Fruit fly (Drosophila melanogaster) ovary, adult (tissue): ENCODE data around the gene gskt.

ENCODE experiments used
- CG17801 ChIP-seq: fragments of 200-800 bp; optimal IDR thresholded peaks from 2 replicates; lab custom pipeline; 2019; ENCODE audit warnings: missing biosample characterization, mild to moderate bottlenecking, missing genetic modification characterization, moderate library complexity; ENCODE audit not compliant: partially characterized antibody

Gene gskt

dm6 chr3R:31372127-31372526, at the start of gene gskt:
TSS of gene gskt (plus strand) at chr3R:31372427.
- TF ChIP-seq CG17801 (GFP tag; lab: Kevin White, UChicago) = no peak

dm6 chr3R:31324474-31324873, 47.8 kb upstream of the gskt start:
- no peak for TF ChIP-seq CG17801 (GFP tag; lab: Kevin White, UChicago)

dm6 chr3R:31325055-31325454, 47.2 kb upstream of the gskt start:
- TF ChIP-seq CG17801 (GFP tag; lab: Kevin White, UChicago) = no peak

dm6 chr3R:31329809-31330208, 42.4 kb upstream of the gskt start:
- no peak for TF ChIP-seq CG17801 (GFP tag; lab: Kevin White, UChicago)

DNA sequence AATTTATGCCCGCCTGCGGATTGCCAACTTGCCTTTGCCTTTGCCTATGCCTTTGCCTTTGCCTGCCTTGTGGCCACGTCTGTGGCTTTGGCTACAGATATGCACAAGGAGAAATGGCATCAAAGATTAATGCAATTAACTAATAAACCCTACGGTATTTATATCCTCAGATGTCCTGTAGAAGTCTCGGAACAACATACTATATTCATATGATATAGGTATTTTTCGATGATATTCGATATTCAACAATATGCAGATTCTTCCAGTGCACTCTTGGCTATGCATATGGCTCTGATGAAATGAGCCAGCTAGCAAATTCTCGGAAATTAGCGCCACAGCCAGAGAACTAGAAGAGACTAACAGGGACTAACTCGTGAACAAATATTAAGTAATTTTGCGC, 35.9 kb upstream of the gskt start:
- TF ChIP-seq CG17801 (GFP tag; lab: Kevin White, UChicago) = no peak

DNA sequence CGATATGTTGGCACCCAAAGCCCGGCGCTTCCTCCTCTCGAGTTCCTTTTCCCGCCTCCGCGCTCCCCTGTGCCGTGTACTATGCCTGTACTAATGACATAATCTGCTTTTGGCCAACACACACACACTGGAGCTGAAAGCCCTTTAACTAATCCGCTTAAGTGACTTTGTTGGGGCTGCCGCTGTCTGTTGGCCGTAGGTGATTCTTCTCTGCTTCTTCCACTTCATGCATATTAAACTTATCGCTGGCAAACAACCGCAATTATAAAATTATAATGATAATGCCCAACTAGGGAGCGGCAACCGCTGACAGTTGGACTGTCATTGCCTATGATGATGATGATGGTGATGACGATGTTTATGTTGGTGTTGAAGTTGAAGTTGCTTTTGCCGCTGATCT, 32.4 kb upstream of the gskt start:
- TF ChIP-seq CG17801 (GFP tag; lab: Kevin White, UChicago) = no peak

DNA sequence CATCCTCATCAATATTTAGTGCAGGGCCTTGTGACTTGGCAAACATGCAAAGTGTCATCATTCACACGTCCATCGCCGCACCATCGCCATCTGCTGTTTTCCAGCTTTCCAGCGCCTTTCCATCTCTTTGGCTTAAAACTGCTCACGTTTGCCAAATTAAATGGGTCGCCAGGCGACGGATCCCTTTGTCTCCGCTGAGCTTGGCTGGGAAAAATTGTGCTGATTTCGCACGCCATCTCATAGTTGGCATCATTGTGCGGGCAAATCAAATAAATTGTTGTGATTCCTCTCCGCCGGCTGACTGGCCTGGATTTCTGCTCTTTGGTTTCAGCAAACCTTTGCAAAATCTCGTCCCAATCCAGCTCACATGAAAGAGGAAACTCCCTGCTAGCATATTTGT, 31.5 kb upstream of the gskt start:
- no peak for TF ChIP-seq CG17801 (GFP tag; lab: Kevin White, UChicago)

dm6 chr3R:31342574-31342973, 29.7 kb upstream of the gskt start:
- TF ChIP-seq CG17801 (GFP tag; lab: Kevin White, UChicago) = no peak

DNA sequence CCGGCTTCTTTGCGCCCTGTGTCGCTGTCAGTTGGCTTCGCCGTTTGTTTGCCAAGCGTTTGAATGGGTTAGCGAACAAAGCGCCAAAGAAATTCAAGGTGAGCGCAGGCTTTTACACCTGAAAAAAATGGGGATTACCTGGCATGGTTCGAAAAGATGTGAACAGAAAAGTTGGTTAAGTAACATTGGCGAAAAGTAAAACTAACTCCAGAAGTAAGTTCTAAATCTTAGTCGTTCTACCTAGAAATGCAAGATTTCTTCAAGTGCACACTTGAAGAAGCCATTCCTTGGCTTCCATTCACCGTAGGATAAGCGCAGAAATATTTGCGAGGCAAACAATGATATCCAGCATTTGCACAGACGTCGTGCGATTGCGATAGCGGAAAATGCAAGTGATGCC, 26.6 kb upstream of the gskt start:
- TF ChIP-seq CG17801 (GFP tag; lab: Kevin White, UChicago) = no peak

- no peak for TF ChIP-seq CG17801 (GFP tag; lab: Kevin White, UChicago)
Measured at dm6 chr3R:31346657-31347056, 25.6 kb upstream of the gskt start.

DNA sequence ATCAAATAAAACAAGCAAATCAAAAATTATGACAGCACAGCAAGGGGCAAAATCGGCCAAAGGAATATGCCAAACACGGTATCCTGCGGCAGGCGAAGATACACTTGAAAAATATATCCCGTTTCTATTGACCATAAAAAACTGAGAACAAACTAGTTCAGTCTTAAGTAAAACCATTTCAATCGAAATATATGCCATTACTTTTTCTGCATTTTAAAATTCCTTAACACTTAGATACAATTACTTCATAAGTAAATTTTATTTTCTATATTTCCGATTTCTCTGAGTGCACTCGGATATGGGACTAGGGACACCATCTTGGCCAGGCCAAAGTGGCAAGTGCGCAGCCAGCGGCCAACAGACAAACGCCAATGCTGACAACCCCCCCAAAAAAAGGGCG, 8.6 kb upstream of the gskt start:
- no peak for TF ChIP-seq CG17801 (GFP tag; lab: Kevin White, UChicago)

- no peak for TF ChIP-seq CG17801 (GFP tag; lab: Kevin White, UChicago)
Measured at dm6 chr3R:31369054-31369453, 3.2 kb upstream of the gskt start.

DNA sequence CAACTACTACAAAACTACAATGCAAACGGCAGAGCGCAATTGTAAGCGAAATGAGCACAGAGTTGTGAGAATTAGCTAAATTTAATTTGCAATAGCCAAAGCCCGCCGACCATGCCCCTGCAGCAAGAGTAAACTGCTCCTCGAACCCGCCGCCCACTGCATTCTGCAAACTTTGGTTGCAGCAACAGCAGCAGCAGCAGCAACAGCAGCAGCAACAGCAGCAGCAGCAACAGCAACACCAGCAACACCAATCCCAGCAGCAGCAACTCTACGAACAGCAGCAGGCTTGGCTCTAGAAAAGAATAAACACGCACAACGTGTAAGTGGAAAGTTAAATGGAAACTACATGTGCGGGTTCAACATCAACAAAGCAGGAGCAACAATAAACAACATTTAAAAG, 2.0 kb upstream of the gskt start:
- TF ChIP-seq CG17801 (GFP tag; lab: Kevin White, UChicago) = no peak

DNA sequence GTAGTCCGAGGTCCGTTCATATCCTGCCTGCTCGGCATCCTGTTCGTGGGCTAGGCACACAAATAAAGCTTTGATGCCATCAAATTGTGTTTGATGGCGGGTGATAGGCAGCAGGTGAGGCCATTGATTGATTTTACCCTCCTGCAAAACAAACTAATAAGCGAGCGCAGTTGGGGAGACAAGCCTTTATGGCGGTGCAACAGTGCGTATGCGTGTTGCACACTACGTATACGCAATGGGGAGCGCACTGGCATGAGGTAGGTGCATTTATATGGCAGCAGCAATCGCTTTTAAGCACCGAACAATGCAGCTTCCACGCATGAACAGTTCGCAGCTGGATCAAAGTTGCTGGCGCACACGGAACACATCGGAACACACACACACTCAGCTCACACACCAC, 8.3 kb downstream of the gskt start:
- no peak for TF ChIP-seq CG17801 (GFP tag; lab: Kevin White, UChicago)

DNA sequence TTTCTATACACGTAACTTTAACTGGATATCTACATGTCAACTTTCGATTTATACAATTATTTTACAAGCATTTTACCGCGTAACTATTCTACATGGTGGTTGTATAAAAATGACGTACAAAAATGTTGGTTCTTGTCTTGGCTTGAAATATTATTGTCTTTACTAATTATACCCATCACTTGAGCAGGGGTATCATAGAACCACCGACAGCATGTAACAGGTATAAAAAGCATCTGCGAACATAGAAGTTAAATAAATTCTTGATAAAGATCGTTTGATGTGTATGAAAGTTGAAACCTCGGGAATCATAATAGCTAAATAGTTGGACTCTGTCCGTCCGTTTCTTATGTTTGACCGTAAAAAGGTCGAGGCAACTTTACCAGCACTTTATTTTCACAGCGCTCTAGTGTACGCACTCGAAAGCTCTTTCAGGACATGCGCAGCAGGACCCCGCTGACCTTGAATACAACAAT, 9.0 kb downstream of the gskt start:
- no peak for TF ChIP-seq CG17801 (GFP tag; lab: Kevin White, UChicago)

dm6 chr3R:31381861-31382260, 9.6 kb downstream of the gskt start, which contains the start of gene CG1607:
TSS of gene CG1607 (plus strand) at chr3R:31382109.
- TF ChIP-seq CG17801 (GFP tag; lab: Kevin White, UChicago) = no peak

DNA sequence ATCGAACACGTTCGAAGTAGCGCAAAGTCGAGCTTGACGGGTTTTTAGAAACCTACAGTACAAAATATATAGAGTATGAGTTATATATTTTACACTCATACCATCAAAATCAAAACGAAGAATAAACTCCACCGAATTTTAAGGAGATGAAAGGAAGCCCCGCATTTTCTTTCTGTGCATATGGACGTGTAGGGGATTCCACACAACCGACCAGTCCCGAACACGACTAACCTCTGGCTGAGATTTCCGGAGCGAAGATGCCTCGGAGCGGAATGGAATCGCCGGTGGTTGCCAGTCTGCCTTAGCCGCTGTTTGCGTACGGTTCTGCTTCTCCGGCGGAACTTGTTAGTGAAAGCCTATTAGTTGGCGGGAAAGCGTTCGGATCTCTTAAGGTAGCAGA, 11.9 kb downstream of the gskt start:
- TF ChIP-seq CG17801 (GFP tag; lab: Kevin White, UChicago) = no peak
